Fruit fly (Drosophila melanogaster) whole organism, pupa: ENCODE data around the gene Vps52.
A peak's percentile ranks its signal among the peaks of the same experiment; 100 is the strongest.

Experiments
- CG10348 ChIP-seq: fragments of 200-800 bp; sonication (Bioruptor generic); IDR thresholded peaks from 2 replicates; pipeline ENCODE4 v1.3.6; 2022; ENCODE audit warnings: missing biosample characterization, missing genetic modification characterization
- CG12605 ChIP-seq: fragments of 200-800 bp; sonication (Bioruptor generic); IDR thresholded peaks from 2 replicates; pipeline ENCODE4 v1.3.6; 2022; ENCODE audit warnings: missing biosample characterization, missing genetic modification characterization
- CG13204 ChIP-seq: fragments of 200-800 bp; sonication (Bioruptor generic); optimal IDR thresholded peaks from 2 replicates; lab custom pipeline; 2018; ENCODE audit warnings: missing biosample characterization, mild to moderate bottlenecking, missing genetic modification characterization, moderate library complexity
- CG14655 ChIP-seq: fragments of 200-800 bp; sonication (Bioruptor generic); optimal IDR thresholded peaks from 3 replicates; lab custom pipeline; 2017; ENCODE audit warnings: mild to moderate bottlenecking, missing biosample characterization, missing genetic modification reagents, missing genetic modification characterization
- CG15710 ChIP-seq: fragments of 200-800 bp; sonication (Bioruptor generic); optimal IDR thresholded peaks from 2 replicates; lab custom pipeline; 2018; ENCODE audit warnings: missing biosample characterization, mild to moderate bottlenecking, missing genetic modification characterization, moderate library complexity
- CG17806 ChIP-seq: fragments of 200-800 bp; sonication (Bioruptor generic); optimal IDR thresholded peaks from 2 replicates; lab custom pipeline; 2018; ENCODE audit warnings: missing biosample characterization, mild to moderate bottlenecking, missing genetic modification characterization, moderate library complexity
- CG32121 ChIP-seq: fragments of 200-800 bp; sonication (Bioruptor generic); IDR thresholded peaks from 2 replicates; pipeline ENCODE4 v1.3.6; 2022; ENCODE audit warnings: missing biosample characterization, missing genetic modification characterization
- CG34367 ChIP-seq: fragments of 200-800 bp; sonication (Bioruptor generic); optimal IDR thresholded peaks from 2 replicates; lab custom pipeline; 2018; ENCODE audit warnings: missing biosample characterization, mild to moderate bottlenecking, missing genetic modification characterization
- CG4496 ChIP-seq: fragments of 200-800 bp; sonication (Bioruptor generic); IDR thresholded peaks from 3 replicates; pipeline ENCODE4 v1.3.6; 2022; ENCODE audit warnings: missing biosample characterization, missing genetic modification characterization
- CG8159 ChIP-seq: fragments of 200-800 bp; sonication (Bioruptor generic); optimal IDR thresholded peaks from 3 replicates; lab custom pipeline; 2018; ENCODE audit warnings: missing biosample characterization, mild to moderate bottlenecking, missing genetic modification characterization, moderate library complexity
- CG8301 ChIP-seq: fragments of 200-800 bp; sonication (Bioruptor generic); optimal IDR thresholded peaks from 2 replicates; lab custom pipeline; 2018; ENCODE audit warnings: missing biosample characterization, mild to moderate bottlenecking, missing genetic modification characterization
- CG9948 ChIP-seq: fragments of 200-800 bp; sonication (Bioruptor generic); optimal IDR thresholded peaks from 2 replicates; lab custom pipeline; 2018; ENCODE audit warnings: missing biosample characterization, mild to moderate bottlenecking, missing genetic modification characterization, moderate library complexity
- D1 ChIP-seq: fragments of 200-800 bp; sonication (Bioruptor generic); optimal IDR thresholded peaks from 2 replicates; lab custom pipeline; 2018; ENCODE audit warnings: missing biosample characterization, mild to moderate bottlenecking, missing genetic modification characterization, moderate library complexity
- EcR ChIP-seq: fragments of 200-800 bp; sonication (Bioruptor generic); optimal IDR thresholded peaks from 3 replicates; lab custom pipeline; 2019; ENCODE audit warnings: missing biosample characterization, missing genetic modification characterization, mild to moderate bottlenecking, moderate library complexity, missing genetic modification reagents
- Ets98B ChIP-seq: fragments of 200-800 bp; sonication (Bioruptor generic); IDR thresholded peaks from 2 replicates; pipeline ENCODE4 v1.3.6; 2022; ENCODE audit warnings: missing biosample characterization, missing genetic modification characterization
- Pif1A ChIP-seq: fragments of 200-800 bp; sonication (Bioruptor generic); optimal IDR thresholded peaks from 3 replicates; lab custom pipeline; 2016; ENCODE audit warnings: missing biosample characterization, missing genetic modification characterization
- Pif1B ChIP-seq: fragments of 200-800 bp; sonication (Bioruptor generic); optimal IDR thresholded peaks from 3 replicates; lab custom pipeline; 2016; ENCODE audit warnings: missing biosample characterization, missing genetic modification characterization
- Snoo ChIP-seq: fragments of 200-800 bp; sonication (Bioruptor generic); optimal IDR thresholded peaks from 3 replicates; lab custom pipeline; 2017; ENCODE audit warnings: missing biosample characterization, mild to moderate bottlenecking, missing genetic modification characterization, inconsistent platforms
- fd96Ca ChIP-seq: fragments of 200-800 bp; sonication (Bioruptor generic); IDR thresholded peaks from 3 replicates; pipeline ENCODE4 v1.3.6; 2022; ENCODE audit warnings: missing biosample characterization, missing genetic modification characterization
- gl ChIP-seq: fragments of 200-800 bp; sonication (Bioruptor generic); optimal IDR thresholded peaks from 2 replicates; lab custom pipeline; 2018; ENCODE audit warnings: missing biosample characterization, mild to moderate bottlenecking, missing genetic modification characterization
- rn ChIP-seq: fragments of 200-800 bp; sonication (Bioruptor generic); IDR thresholded peaks from 2 replicates; pipeline ENCODE4 v1.3.6; 2022; ENCODE audit warnings: missing biosample characterization, missing genetic modification characterization

Vps52 gene

dm6 chr2L:5527861-5528260 lies 4.2 kb upstream of the Vps52 start, which contains the start of gene CG31915:
TSS of gene CG31915 (plus strand) at chr2L:5528123.
- TF ChIP-seq CG32121 (GFP tag; lab: Robert Waterston, UW) (0 out of 2 replicates have a peak, but pooled peaks have one; percentile 22), Pif1B (no peak)

dm6 chr2L:5526738-5527137 lies 3.0 kb upstream of the Vps52 start, which contains the start of gene Cox11:
TSS of gene Cox11 (plus strand) at chr2L:5526957.
- no peak for TF ChIP-seq Pif1A (GFP tag; lab: Kevin White, UChicago)
- TF ChIP-seq Pif1B = no peak
- no peak for TF ChIP-seq CG12605 (GFP tag; lab: Robert Waterston, UW)
- no peak for TF ChIP-seq CG34367 (tag; lab: Kevin White, UChicago)
- no peak for TF ChIP-seq EcR (GFP tag; lab: Kevin White, UChicago)
- TF ChIP-seq D1 (tag; lab: Kevin White, UChicago) = no peak
- no peak for TF ChIP-seq gl (tag; lab: Kevin White, UChicago)
- no peak for TF ChIP-seq CG14655 (GFP tag; lab: Kevin White, UChicago)
- no peak for TF ChIP-seq CG4496 (GFP tag; lab: Robert Waterston, UW)
- no peak for TF ChIP-seq Snoo
- TF ChIP-seq, all 21 proteins: peak for 0

dm6 chr2L:5525723-5526122 lies 2.0 kb upstream of the Vps52 start, which contains the start of gene Cap-D3:
TSS of gene Cap-D3 (plus strand) at chr2L:5525905.
- TF ChIP-seq CG34367 (tag; lab: Kevin White, UChicago) (no peak), CG12605 (GFP tag; lab: Robert Waterston, UW) (no peak), CG15710 (tag; lab: Kevin White, UChicago) (no peak), Snoo (no peak), CG17806 (tag; lab: Kevin White, UChicago) (no peak), CG13204 (GFP tag; lab: Kevin White, UChicago) (no peak), gl (tag; lab: Kevin White, UChicago) (no peak), CG14655 (GFP tag; lab: Kevin White, UChicago) (no peak), Pif1B (no peak), rn (GFP tag; lab: Robert Waterston, UW) (no peak), CG8159 (tag; lab: Kevin White, UChicago) (no peak), CG8301 (tag; lab: Kevin White, UChicago) (no peak), CG4496 (GFP tag; lab: Robert Waterston, UW) (no peak), CG10348 (GFP tag; lab: Robert Waterston, UW) (no peak), Ets98B (no peak), CG32121 (GFP tag; lab: Robert Waterston, UW) (no peak), D1 (tag; lab: Kevin White, UChicago) (no peak), fd96Ca (GFP tag; lab: Robert Waterston, UW) (no peak), Pif1A (GFP tag; lab: Kevin White, UChicago) (no peak)

dm6 chr2L:5520757-5521156 lies 2.9 kb downstream of the Vps52 start:
- TF ChIP-seq fd96Ca (GFP tag; lab: Robert Waterston, UW) = peak; percentile 51; the same call in 1 of the 3 replicates
- no peak for TF ChIP-seq CG15710 (tag; lab: Kevin White, UChicago)
- TF ChIP-seq, all 21 proteins: peak for 1

DNA sequence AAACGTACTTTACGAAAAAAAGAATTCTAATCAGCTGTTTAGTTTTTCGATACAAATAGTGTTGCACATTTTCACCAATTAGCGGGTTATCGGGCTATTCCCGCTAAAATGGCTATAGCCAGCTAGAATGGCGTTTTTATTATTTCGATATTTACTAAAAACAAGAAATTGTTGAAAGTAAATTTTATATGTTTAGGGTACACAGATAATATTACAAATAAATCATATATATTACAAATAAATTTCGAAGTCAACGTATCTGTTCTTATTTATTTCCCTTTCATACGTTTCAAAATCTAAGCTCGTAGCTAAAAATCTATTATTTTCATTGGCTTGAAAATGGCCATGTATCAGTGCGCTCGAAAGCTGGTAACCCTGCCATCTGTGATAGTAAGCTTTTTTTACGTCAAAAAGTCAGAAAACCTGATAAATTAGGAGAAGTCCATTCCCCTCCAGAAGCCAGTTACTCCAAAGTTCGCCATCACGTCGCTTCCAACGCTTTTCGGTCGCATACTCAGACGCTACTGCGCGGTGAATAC lies 3.8 kb downstream of the Vps52 start, which contains the start of the genes CG7382 and cl:
Gene CG7382, minus strand, starts transcription at position 51 of the 539 bp plus-strand sequence.
Gene cl, plus strand, starts transcription at position 290 of the 539 bp plus-strand sequence.
- TF ChIP-seq rn (GFP tag; lab: Robert Waterston, UW) (no peak), Snoo (no peak), CG13204 (GFP tag; lab: Kevin White, UChicago) (no peak), CG4496 (GFP tag; lab: Robert Waterston, UW) (0 out of 3 replicates have a peak, but pooled peaks have one; percentile 34), D1 (tag; lab: Kevin White, UChicago) (no peak), CG34367 (tag; lab: Kevin White, UChicago) (no peak), CG9948 (peak; percentile 12), CG32121 (GFP tag; lab: Robert Waterston, UW) (no peak), EcR (GFP tag; lab: Kevin White, UChicago) (peak; percentile 75), Ets98B (no peak), gl (tag; lab: Kevin White, UChicago) (no peak), CG8159 (tag; lab: Kevin White, UChicago) (peak; percentile 56), fd96Ca (GFP tag; lab: Robert Waterston, UW) (no peak), CG17806 (tag; lab: Kevin White, UChicago) (peak; percentile 20), CG14655 (GFP tag; lab: Kevin White, UChicago) (no peak), Pif1B (no peak), CG10348 (GFP tag; lab: Robert Waterston, UW) (no peak), CG8301 (tag; lab: Kevin White, UChicago) (no peak), Pif1A (GFP tag; lab: Kevin White, UChicago) (no peak), CG15710 (tag; lab: Kevin White, UChicago) (peak; percentile 31), CG12605 (GFP tag; lab: Robert Waterston, UW) (no peak)

dm6 chr2L:5517393-5517792 lies 6.3 kb downstream of the Vps52 start, which contains the start of gene CG14020:
TSS of gene CG14020 (plus strand) at chr2L:5517737.
- TF ChIP-seq CG9948 (no peak), CG8159 (tag; lab: Kevin White, UChicago) (no peak)
